Worm (Caenorhabditis elegans): Measurements from ENCODE around the gene F09B9.4.

F09B9.4 gene

DNA sequence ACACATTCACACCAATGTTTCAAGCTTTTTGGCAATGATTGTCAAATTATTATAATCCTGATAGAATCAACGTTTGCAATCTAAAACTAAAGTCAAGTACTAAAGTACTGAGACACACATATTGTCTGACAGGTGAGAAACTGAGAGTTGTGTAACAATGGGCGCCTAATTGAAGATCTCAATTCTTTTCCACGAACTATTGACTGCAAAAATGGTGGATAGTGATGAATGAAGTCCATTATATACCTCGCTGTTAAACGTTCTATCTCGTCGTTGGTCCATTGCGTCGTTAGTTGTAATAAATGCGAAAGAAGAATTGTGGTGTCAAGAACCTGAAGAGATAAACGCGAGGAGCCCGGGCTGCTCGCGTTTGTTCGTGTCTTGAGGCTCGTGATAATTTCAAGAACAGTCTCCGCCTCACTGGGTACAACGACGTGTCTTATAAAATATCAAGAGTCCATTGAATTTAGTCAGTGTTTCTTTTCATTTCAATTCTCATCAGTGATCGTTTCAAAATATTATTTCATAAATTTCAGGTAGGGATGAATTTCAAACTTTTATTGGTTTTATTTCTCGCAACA, at the start of gene F09B9.4:
Gene F09B9.4 (plus strand): TSS at position 531 of the 581 bp plus-strand sequence.
- TF ChIP-seq nhr-129 (tag; optimal IDR thresholded peaks at IDR 0.05) (peak; percentile 10), F13H6.1 (tag; optimal IDR thresholded peaks at IDR 0.05) (peak; percentile 8), zag-1 (tag; optimal IDR thresholded peaks at IDR 0.05) (no peak), C34F6.9 (tag; optimal IDR thresholded peaks at IDR 0.05) (peak; percentile 23), lin-13 (GFP tag; optimal IDR thresholded peaks at IDR 0.05) (no peak)

DNA sequence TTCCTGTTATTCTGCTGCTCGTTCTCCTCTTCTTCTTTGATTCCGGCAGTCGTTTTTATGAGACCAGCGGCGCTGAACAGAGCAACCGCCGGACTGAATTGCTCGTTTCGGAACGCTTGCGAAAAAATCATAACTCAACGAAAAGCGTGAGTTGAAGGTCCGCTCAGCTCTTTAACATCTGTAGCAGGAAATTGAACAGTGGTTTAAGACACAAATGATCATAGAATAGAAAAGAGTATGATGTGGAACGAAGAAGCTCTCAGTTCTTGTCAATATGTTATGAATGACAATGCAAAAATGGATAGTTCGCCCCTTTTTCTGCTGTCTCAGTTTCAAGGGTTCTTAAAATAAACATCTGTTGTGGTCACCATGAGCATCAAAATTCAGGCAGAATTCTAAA, 46.8 kb upstream of the F09B9.4 start:
- TF ChIP-seq ceh-82 (tag; optimal IDR thresholded peaks at IDR 0.05), result no peak
- no peak for TF ChIP-seq C34F6.9 (tag; optimal IDR thresholded peaks at IDR 0.05)
- no peak for TF ChIP-seq ZK546.5 (tag; optimal IDR thresholded peaks at IDR 0.05)
- no peak for TF ChIP-seq lin-39 (tag; optimal IDR thresholded peaks at IDR 0.05)
- TF ChIP-seq ceh-16 (tag; optimal IDR thresholded peaks at IDR 0.05), result no peak
- no peak for TF ChIP-seq sma-9 (GFP tag; optimal IDR thresholded peaks at IDR 0.05)
- TF ChIP-seq sma-9 (tag; optimal IDR thresholded peaks at IDR 0.05), result no peak
- no peak for TF ChIP-seq fos-1 (tag; optimal IDR thresholded peaks at IDR 0.05)
- no peak for TF ChIP-seq nhr-23 (tag; optimal IDR thresholded peaks at IDR 0.05)
- no peak for TF ChIP-seq unc-39 (tag; optimal IDR thresholded peaks at IDR 0.05)
- no peak for TF ChIP-seq mab-5 (tag; optimal IDR thresholded peaks at IDR 0.05)
- no peak for TF ChIP-seq ama-1 (optimal IDR thresholded peaks at IDR 0.05)
- no peak for TF ChIP-seq egl-27 (tag; optimal IDR thresholded peaks at IDR 0.05)
- TF ChIP-seq nhr-129 (tag; optimal IDR thresholded peaks at IDR 0.05), result no peak
- no peak for TF ChIP-seq nhr-10 (tag; optimal IDR thresholded peaks at IDR 0.05)
- TF ChIP-seq nhr-12 (tag; optimal IDR thresholded peaks at IDR 0.05), result no peak
- TF ChIP-seq nhr-237 (tag; optimal IDR thresholded peaks at IDR 0.05), result no peak
- TF ChIP-seq mbf-1 (tag; optimal IDR thresholded peaks at IDR 0.05), result no peak
- no peak for TF ChIP-seq dmd-4 (tag; optimal IDR thresholded peaks at IDR 0.05)
- no peak for TF ChIP-seq crh-2 (tag; optimal IDR thresholded peaks at IDR 0.05)
- TF ChIP-seq elt-1 (tag; optimal IDR thresholded peaks at IDR 0.05), result no peak

DNA sequence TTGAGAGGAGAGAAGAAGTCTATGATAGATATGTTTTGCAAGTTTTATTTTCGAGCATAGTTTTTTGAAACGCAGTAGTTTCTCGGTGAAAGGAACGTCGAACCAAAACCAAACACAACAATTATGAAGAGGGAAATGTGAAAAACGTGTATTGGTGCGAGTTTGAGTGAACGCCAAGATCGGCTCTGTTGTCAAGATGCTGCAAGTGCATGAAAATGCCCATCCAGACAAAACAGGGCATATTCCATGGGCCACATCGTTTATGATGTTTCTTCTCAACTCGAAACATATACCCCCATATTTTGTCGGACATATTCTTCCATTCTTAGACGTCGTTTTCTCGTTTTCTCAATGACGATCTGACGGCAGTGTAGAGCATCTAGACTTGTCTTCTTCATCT, 37.4 kb upstream of the F09B9.4 start:
- TF ChIP-seq ceh-16 (tag; optimal IDR thresholded peaks at IDR 0.05) (no peak), ZK546.5 (tag; optimal IDR thresholded peaks at IDR 0.05) (no peak), blmp-1 (tag; optimal IDR thresholded peaks at IDR 0.05; ENCODE audit: insufficient read depth) (no peak), mbf-1 (tag; optimal IDR thresholded peaks at IDR 0.05) (no peak), alr-1 (tag; optimal IDR thresholded peaks at IDR 0.05) (no peak), Y55F3AM.14 (GFP tag; optimal IDR thresholded peaks at IDR 0.05) (no peak), C34F6.9 (tag; optimal IDR thresholded peaks at IDR 0.05) (no peak), mdl-1 (tag; optimal IDR thresholded peaks at IDR 0.05) (no peak), F13H6.1 (tag; optimal IDR thresholded peaks at IDR 0.05) (no peak), ztf-4 (tag; optimal IDR thresholded peaks at IDR 0.05) (no peak), sma-3 (GFP tag; optimal IDR thresholded peaks at IDR 0.05) (no peak), unc-62 (GFP tag; optimal IDR thresholded peaks at IDR 0.05) (no peak), lin-11 (tag; optimal IDR thresholded peaks at IDR 0.05) (no peak), dmd-4 (tag; optimal IDR thresholded peaks at IDR 0.05) (no peak), zag-1 (tag; optimal IDR thresholded peaks at IDR 0.05) (no peak), snpc-4 (tag; optimal IDR thresholded peaks at IDR 0.05) (no peak), unc-39 (tag; optimal IDR thresholded peaks at IDR 0.05) (no peak)

DNA sequence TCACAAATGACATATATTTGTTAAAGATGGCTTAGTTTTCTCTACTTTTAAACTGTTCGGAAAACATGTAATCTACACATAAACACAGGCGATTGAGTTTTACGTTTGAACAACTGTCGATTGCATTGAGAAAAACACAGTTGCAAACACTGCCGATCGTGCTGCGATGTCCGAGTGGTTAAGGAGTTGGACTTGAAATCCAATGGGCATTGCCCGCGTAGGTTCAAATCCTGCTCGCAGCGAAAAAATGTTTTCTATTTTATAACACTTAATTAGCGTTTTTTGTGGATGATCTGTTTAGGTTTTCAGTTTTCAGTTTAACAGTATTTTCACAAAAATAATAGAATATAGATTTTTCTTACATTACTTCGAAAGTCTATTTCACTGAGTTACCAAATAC, 36.1 kb upstream of the F09B9.4 start:
- peak; percentile 27 for TF ChIP-seq nhr-129 (tag; optimal IDR thresholded peaks at IDR 0.05)
- TF ChIP-seq lin-11 (tag; optimal IDR thresholded peaks at IDR 0.05), result no peak
- TF ChIP-seq lsy-2 (tag; optimal IDR thresholded peaks at IDR 0.05), result no peak
- TF ChIP-seq sma-9 (GFP tag; optimal IDR thresholded peaks at IDR 0.05), result peak; percentile 35
- no peak for TF ChIP-seq sma-9 (tag; optimal IDR thresholded peaks at IDR 0.05)

DNA sequence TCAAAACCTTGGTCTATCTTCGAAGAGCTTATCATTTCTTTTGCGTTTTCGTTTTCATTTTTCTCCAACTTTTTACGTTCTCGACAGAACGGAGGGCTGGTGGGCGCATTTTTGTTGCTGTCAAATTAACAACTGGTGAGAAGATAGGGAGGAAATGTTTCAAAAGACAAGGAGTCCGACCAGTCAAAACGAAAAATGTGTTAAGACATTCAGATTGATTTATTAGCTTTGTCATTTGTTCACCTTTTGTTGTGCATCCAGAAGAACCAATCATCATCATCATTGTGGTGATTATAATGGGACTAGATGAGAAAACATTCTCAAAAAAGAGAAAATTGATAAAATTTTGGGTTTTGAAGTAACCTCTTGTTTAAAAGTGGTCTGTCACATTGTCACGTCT, 30.3 kb upstream of the F09B9.4 start:
- no peak for TF ChIP-seq egl-27 (tag; optimal IDR thresholded peaks at IDR 0.05)
- TF ChIP-seq ztf-11 (tag; optimal IDR thresholded peaks at IDR 0.05), result no peak
- TF ChIP-seq dmd-4 (tag; optimal IDR thresholded peaks at IDR 0.05), result no peak
- TF ChIP-seq nhr-129 (tag; optimal IDR thresholded peaks at IDR 0.05), result peak; percentile 1
- no peak for TF ChIP-seq Y55F3AM.14 (GFP tag; optimal IDR thresholded peaks at IDR 0.05)
- peak; percentile 75 for TF ChIP-seq mab-5 (tag; optimal IDR thresholded peaks at IDR 0.05)
- peak; percentile 39 for TF ChIP-seq sma-9 (GFP tag; optimal IDR thresholded peaks at IDR 0.05)
- no peak for TF ChIP-seq sma-9 (tag; optimal IDR thresholded peaks at IDR 0.05)

Measured in whole organism, L2 larva.